Worm (Caenorhabditis elegans): ENCODE measurements around the gene adr-2.

- TF ChIP-seq nhr-12 (tag; optimal IDR thresholded peaks at IDR 0.05) (no peak), elt-1 (tag; optimal IDR thresholded peaks at IDR 0.05; ENCODE audit: borderline replicate concordance, insufficient read depth) (no peak), pha-4 (tag; optimal IDR thresholded peaks at IDR 0.05) (no peak), nhr-28 (tag; optimal IDR thresholded peaks at IDR 0.05) (no peak), ham-2 (GFP tag; optimal IDR thresholded peaks at IDR 0.05) (no peak), unc-39 (tag; optimal IDR thresholded peaks at IDR 0.05) (no peak), mep-1 (tag; optimal IDR thresholded peaks at IDR 0.05) (no peak), ceh-39 (tag; optimal IDR thresholded peaks at IDR 0.05) (no peak), flh-1 (GFP tag; optimal IDR thresholded peaks at IDR 0.05) (no peak), lsy-2 (tag; optimal IDR thresholded peaks at IDR 0.05) (no peak), unc-62 (GFP tag; optimal IDR thresholded peaks at IDR 0.05) (no peak), ztf-11 (tag; optimal IDR thresholded peaks at IDR 0.05) (no peak), M03D4.4 (tag; optimal IDR thresholded peaks at IDR 0.05) (no peak)
These were observed at the start of gene adr-2 for ce11 chrIII:7232782-7233181.

All from whole organism, mixed stage, embryonic.